Worm (Caenorhabditis elegans) whole organism, young adult: Measurements from ENCODE around the gene srx-28.
"Not testable (repeated sequence)": the region's sequence is repeated elsewhere in the genome, so short reads cannot be mapped to it uniquely, and the experiment has no call there.

Experiments
- Y79H2A.3 ChIP-seq: fragments of 200-800 bp; sonication (Bioruptor generic); conservative IDR thresholded peaks from 2 replicates; pipeline ENCODE4 v1.3.6; 2022; ENCODE audit warnings: missing genetic modification reagents, missing genetic modification characterization, missing compliant biosample characterization
- akir-1 ChIP-seq: fragments of 200-800 bp; sonication (Bioruptor generic); optimal IDR thresholded peaks from 2 replicates; lab custom pipeline; 2018; ENCODE audit warnings: mild to moderate bottlenecking, missing genetic modification characterization, moderate library complexity, missing compliant biosample characterization
- bed-2 ChIP-seq: fragments of 200-800 bp; sonication (Bioruptor generic); IDR thresholded peaks from 2 replicates; pipeline ENCODE4 v1.3.6; 2022; ENCODE audit warnings: missing genetic modification reagents, missing genetic modification characterization, missing compliant biosample characterization
- die-1 ChIP-seq: sonication (generic microtip); optimal IDR thresholded peaks from 2 replicates; lab custom pipeline; 2016; ENCODE audit warnings: missing genotype, mild to moderate bottlenecking, missing genetic modification characterization, missing compliant biosample characterization
- lin-54 ChIP-seq: fragments of 200-800 bp; sonication (Bioruptor generic); optimal IDR thresholded peaks from 2 replicates; lab custom pipeline; 2018; ENCODE audit warnings: mild to moderate bottlenecking, missing genetic modification characterization, missing compliant biosample characterization
- sdz-38 ChIP-seq: sonication (generic microtip); optimal IDR thresholded peaks from 2 replicates; lab custom pipeline; 2016; ENCODE audit warnings: missing genotype, missing genetic modification characterization, missing compliant biosample characterization
- snpc-4 ChIP-seq, 5 experiments: fragments of 150-350 bp in 1 of 5; sonication (generic microtip) in 4 of 5; optimal IDR thresholded peaks; 2 replicates each; lab custom pipeline; 2014 to 2018; ENCODE audit warnings: missing genetic modification characterization in 5 of 5, missing biosample characterization in 3 of 5, antibody characterized with exemption in 2 of 5, mild to moderate bottlenecking in 2 of 5, missing compliant biosample characterization in 2 of 5, missing genotype in 2 of 5, moderate library complexity in 2 of 5, missing genetic modification reagents in 1 of 5

- TF ChIP-seq sdz-38 (tag; lab: Kevin White, UChicago); die-1 (tag; lab: Kevin White, UChicago); snpc-4 (GFP tag; optimal IDR thresholded peaks at IDR 0.05; lab: Kevin White, UChicago); snpc-4 (tag; optimal IDR thresholded peaks at IDR 0.05; lab: Kevin White, UChicago); akir-1 (GFP tag; lab: Kevin White, UChicago); lin-54 (GFP tag; lab: Kevin White, UChicago); Y79H2A.3 (GFP tag; lab: Robert Waterston, UW); bed-2 (GFP tag; lab: Robert Waterston, UW): not testable (repeated sequence)
Measured at ce11 chrV:2778458-2778857, 21.4 kb upstream of the srx-28 start.
